Worm (Caenorhabditis elegans): ENCODE results near the gene ucp-4.

The ucp-4 gene

DNA sequence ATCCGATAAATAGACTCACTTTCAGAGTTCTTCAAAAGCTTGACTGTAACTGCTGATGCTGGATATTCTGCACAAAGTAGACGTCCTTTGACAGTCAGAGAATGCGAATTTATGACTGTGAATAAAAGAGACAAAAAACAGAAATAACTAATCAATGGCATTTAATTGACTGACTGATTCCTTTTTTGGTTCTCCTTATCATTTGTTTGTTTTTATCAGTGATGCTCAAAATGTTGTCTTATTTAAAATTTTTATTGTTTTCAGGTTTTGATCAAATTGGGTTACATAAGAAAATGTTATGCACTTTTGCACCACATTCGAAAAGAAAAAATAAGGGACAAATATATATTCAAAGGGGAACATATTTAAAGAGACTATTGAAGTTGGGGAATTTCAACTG is 22.2 kb downstream of the ucp-4 start, which contains the start of gene ttr-49:
Gene ttr-49 (minus strand): TSS at position 171 of the 400 bp plus-strand sequence.
- TF ChIP-seq die-1 (tag; optimal IDR thresholded peaks at IDR 0.05), result no peak
- no peak for TF ChIP-seq ztf-26 (tag; optimal IDR thresholded peaks at IDR 0.05)
- peak; percentile 51 for TF ChIP-seq nhr-80 (tag; optimal IDR thresholded peaks at IDR 0.05)

DNA sequence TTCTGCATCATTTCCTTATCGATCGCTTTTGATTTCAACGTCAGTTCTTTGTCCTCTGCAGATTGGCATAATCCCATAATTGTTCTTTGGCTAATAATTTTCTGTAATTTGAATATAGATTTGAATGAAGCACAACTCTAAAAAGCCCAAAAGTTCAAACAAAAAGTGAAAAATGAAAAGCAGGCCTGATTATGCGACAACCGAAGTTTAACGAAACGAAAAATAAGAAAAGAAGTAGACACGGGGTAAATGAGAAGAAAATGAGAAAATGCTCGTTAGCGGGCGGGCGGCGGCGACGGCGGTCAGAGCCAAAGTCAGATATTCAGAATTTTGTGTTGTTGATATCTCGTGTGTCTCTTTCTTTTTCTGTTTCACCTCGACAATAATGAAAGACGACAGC is 25.6 kb downstream of the ucp-4 start, which contains the start of gene gpa-3:
Gene gpa-3 (minus strand): TSS at position 101 of the 400 bp plus-strand sequence.
- TF ChIP-seq him-1 (tag; optimal IDR thresholded peaks at IDR 0.05) (no peak), lin-54 (GFP tag; optimal IDR thresholded peaks at IDR 0.05) (no peak), nfya-2 (GFP tag; IDR thresholded peaks at IDR 0.05) (no peak), ZK185.1 (tag; optimal IDR thresholded peaks at IDR 0.05; ENCODE audit: poor library complexity, severe bottlenecking) (no peak), C06A6.2 (GFP tag; conservative IDR thresholded peaks at IDR 0.05) (no peak), bed-2 (GFP tag; IDR thresholded peaks at IDR 0.05) (no peak), let-607 (tag; optimal IDR thresholded peaks at IDR 0.05) (no peak), nhr-80 (tag; optimal IDR thresholded peaks at IDR 0.05) (no peak), hlh-26 (GFP tag; conservative IDR thresholded peaks at IDR 0.05) (no peak)

DNA sequence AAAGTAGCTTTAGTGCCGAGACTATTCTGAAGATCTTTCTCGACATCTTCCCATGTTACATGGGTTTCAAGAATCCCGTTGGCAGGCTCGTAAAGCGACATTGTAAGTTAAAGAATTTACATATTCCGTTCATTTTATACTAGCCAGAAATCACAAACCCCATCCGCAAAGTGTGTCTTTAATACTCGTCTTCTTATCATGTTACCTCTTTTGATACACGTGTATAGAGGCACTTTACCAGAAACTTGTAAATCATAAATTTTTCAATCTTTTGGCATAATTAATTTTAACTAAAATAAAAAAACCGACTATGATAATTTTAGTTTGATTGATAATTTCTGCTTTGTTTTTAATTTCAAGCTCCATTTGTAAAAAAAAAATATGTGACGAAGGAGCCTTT is 36.9 kb downstream of the ucp-4 start, which contains the start of gene E02C12.6:
Gene E02C12.6 (minus strand): TSS at position 101 of the 400 bp plus-strand sequence.
- TF ChIP-seq mel-28 (tag; optimal IDR thresholded peaks at IDR 0.05; ENCODE audit: borderline replicate concordance), result no peak
- no peak for TF ChIP-seq sptf-2 (GFP tag; optimal IDR thresholded peaks at IDR 0.05)
- TF ChIP-seq somi-1 (GFP tag; optimal IDR thresholded peaks at IDR 0.05), result no peak
- no peak for TF ChIP-seq B0336.3 (GFP tag; IDR thresholded peaks at IDR 0.05)
- no peak for TF ChIP-seq xnd-1 (tag; optimal IDR thresholded peaks at IDR 0.05)
- no peak for TF ChIP-seq snpc-1.1 (tag; optimal IDR thresholded peaks at IDR 0.05; ENCODE audit: insufficient read depth)
- no peak for TF ChIP-seq nhr-27 (tag; optimal IDR thresholded peaks at IDR 0.05)
- TF ChIP-seq nhr-179 (tag; optimal IDR thresholded peaks at IDR 0.05), result no peak
- TF ChIP-seq ama-1 (optimal IDR thresholded peaks at IDR 0.05), result no peak
- TF ChIP-seq ama-1 (GFP tag; optimal IDR thresholded peaks at IDR 0.05), result no peak
- TF ChIP-seq hsf-1 (GFP tag; IDR thresholded peaks at IDR 0.05), result no peak
- TF ChIP-seq ceh-79 (tag; optimal IDR thresholded peaks at IDR 0.05), result no peak
- TF ChIP-seq nhr-80 (tag; optimal IDR thresholded peaks at IDR 0.05), result no peak
- no peak for TF ChIP-seq hlh-12 (tag; optimal IDR thresholded peaks at IDR 0.05)
- no peak for TF ChIP-seq ceh-40 (GFP tag; IDR thresholded peaks at IDR 0.05)
- TF ChIP-seq T26A5.8 (tag; optimal IDR thresholded peaks at IDR 0.05), result no peak
- no peak for TF ChIP-seq lsy-27 (tag; optimal IDR thresholded peaks at IDR 0.05; ENCODE audit: borderline replicate concordance, insufficient read depth)
- no peak for TF ChIP-seq T07F8.4 (tag; optimal IDR thresholded peaks at IDR 0.05)
- no peak for TF ChIP-seq let-607 (tag; optimal IDR thresholded peaks at IDR 0.05)
- no peak for TF ChIP-seq F23B12.7 (tag; optimal IDR thresholded peaks at IDR 0.05; ENCODE audit: insufficient read depth)

DNA sequence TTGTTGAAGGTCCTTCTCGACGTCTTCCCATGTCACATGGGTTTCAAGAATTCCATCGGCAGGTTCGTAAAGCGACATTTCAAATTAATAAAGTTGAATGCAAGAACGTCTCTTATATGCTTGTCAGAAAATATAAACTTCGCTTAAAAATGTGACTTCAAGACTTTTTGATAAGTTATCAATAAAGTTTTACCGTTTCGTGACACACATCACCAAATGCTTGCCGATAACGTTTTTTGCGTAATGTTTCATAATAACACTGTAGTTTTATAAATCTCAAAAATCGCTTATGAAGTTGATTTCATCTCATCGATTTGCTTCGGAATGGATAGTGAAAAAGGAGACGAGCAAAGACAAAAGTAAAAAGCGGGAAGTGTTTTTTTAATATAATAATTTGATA is 39.4 kb downstream of the ucp-4 start, which contains the start of gene E02C12.8:
Gene E02C12.8 (minus strand): TSS at position 141 of the 400 bp plus-strand sequence.
- TF ChIP-seq F23B12.7 (tag; optimal IDR thresholded peaks at IDR 0.05; ENCODE audit: insufficient read depth) (no peak), nhr-80 (tag; optimal IDR thresholded peaks at IDR 0.05) (peak; percentile 77), cebp-1 (GFP tag; IDR thresholded peaks at IDR 0.05) (peak; percentile 53; the same call in 1 of the 2 replicates), cebp-1 (tag; optimal IDR thresholded peaks at IDR 0.05) (no peak), ztf-25 (GFP tag; IDR thresholded peaks at IDR 0.05) (no peak), tbp1 (GFP tag; optimal IDR thresholded peaks at IDR 0.05) (no peak), ekl-4 (GFP tag; IDR thresholded peaks at IDR 0.05) (no peak), unc-130 (GFP tag; optimal IDR thresholded peaks at IDR 0.05) (no peak), unc-62 (GFP tag; optimal IDR thresholded peaks at IDR 0.05) (no peak)

Measured in whole organism, young adult.